Worm (Caenorhabditis elegans) whole organism, L2 larva: Measurements from ENCODE around the gene R05H10.3.

Experiments
- C34F6.9 ChIP-seq: fragments of 150-350 bp; optimal IDR thresholded peaks from 2 replicates; lab custom pipeline; 2014; ENCODE audit warnings: missing biosample characterization, missing genetic modification characterization
- F13H6.1 ChIP-seq: sonication (generic microtip); optimal IDR thresholded peaks from 2 replicates; lab custom pipeline; 2016; ENCODE audit warnings: missing genetic modification characterization, missing compliant biosample characterization
- R02D3.7 ChIP-seq: fragments of 150-350 bp; optimal IDR thresholded peaks from 2 replicates; lab custom pipeline; 2014; ENCODE audit warnings: missing biosample characterization, missing genetic modification characterization
- Y55F3AM.14 ChIP-seq: fragments of 200-800 bp; sonication (Bioruptor generic); optimal IDR thresholded peaks from 2 replicates; lab custom pipeline; 2018; ENCODE audit warnings: mild to moderate bottlenecking, missing genetic modification characterization, missing compliant biosample characterization
- ZK546.5 ChIP-seq: sonication (generic microtip); optimal IDR thresholded peaks from 2 replicates; lab custom pipeline; 2017; ENCODE audit warnings: missing biosample characterization, missing genetic modification characterization
- aly-2 ChIP-seq: fragments of 150-350 bp; optimal IDR thresholded peaks from 2 replicates; lab custom pipeline; 2014; ENCODE audit warnings: missing biosample characterization, missing genetic modification characterization
- blmp-1 ChIP-seq: sonication (generic microtip); optimal IDR thresholded peaks from 2 replicates; lab custom pipeline; 2017; ENCODE audit warnings: missing genetic modification characterization, mild to moderate bottlenecking, missing compliant biosample characterization, antibody characterized with exemption, moderate library complexity; ENCODE audit not compliant: insufficient read depth
- ceh-16 ChIP-seq: fragments of 150-350 bp; optimal IDR thresholded peaks from 2 replicates; lab custom pipeline; 2014; ENCODE audit warnings: missing biosample characterization, missing genetic modification characterization
- crh-2 ChIP-seq: sonication (generic microtip); optimal IDR thresholded peaks from 2 replicates; lab custom pipeline; 2017; ENCODE audit warnings: missing biosample characterization, missing genetic modification characterization
- dmd-4 ChIP-seq: sonication (generic microtip); optimal IDR thresholded peaks from 2 replicates; lab custom pipeline; 2017; ENCODE audit warnings: missing biosample characterization, missing genetic modification characterization
- egl-27 ChIP-seq: sonication (generic microtip); optimal IDR thresholded peaks from 3 replicates; lab custom pipeline; 2017; ENCODE audit warnings: missing biosample characterization, missing genetic modification reagents, missing genetic modification characterization
- elt-1 ChIP-seq: fragments of 150-350 bp; optimal IDR thresholded peaks from 2 replicates; lab custom pipeline; 2014; ENCODE audit warnings: missing biosample characterization, missing genetic modification characterization
- elt-3 ChIP-seq: sonication (generic microtip); optimal IDR thresholded peaks from 2 replicates; lab custom pipeline; 2017; ENCODE audit warnings: missing biosample characterization, missing genetic modification characterization
- fos-1 ChIP-seq: fragments of 150-350 bp; optimal IDR thresholded peaks from 2 replicates; lab custom pipeline; 2014; ENCODE audit warnings: missing biosample characterization, missing genetic modification characterization
- gmeb-1 ChIP-seq: fragments of 150-350 bp; optimal IDR thresholded peaks from 2 replicates; lab custom pipeline; 2014; ENCODE audit warnings: missing biosample characterization, missing genetic modification characterization
- lin-11 ChIP-seq: fragments of 150-350 bp; sonication (generic microtip); optimal IDR thresholded peaks from 2 replicates; lab custom pipeline; 2014; ENCODE audit warnings: missing biosample characterization, missing genetic modification characterization, inconsistent platforms, mixed read lengths
- lin-13 ChIP-seq: fragments of 150-350 bp; optimal IDR thresholded peaks from 2 replicates; lab custom pipeline; 2014; ENCODE audit warnings: missing biosample characterization, missing genetic modification reagents, missing genetic modification characterization
- lsy-2 ChIP-seq, 2 experiments: fragments of 150-350 bp in 1 of 2; sonication (generic microtip) in 1 of 2; optimal IDR thresholded peaks; 2 replicates each; lab custom pipeline; 2014 to 2017; ENCODE audit warnings: missing biosample characterization in 2 of 2, missing genetic modification characterization in 2 of 2
- mab-5 ChIP-seq: fragments of 150-350 bp; optimal IDR thresholded peaks from 2 replicates; lab custom pipeline; 2014; ENCODE audit warnings: missing biosample characterization, missing genetic modification characterization
- mbf-1 ChIP-seq: sonication (generic microtip); optimal IDR thresholded peaks from 2 replicates; lab custom pipeline; 2017; ENCODE audit warnings: missing biosample characterization, missing genetic modification characterization
- mdl-1 ChIP-seq, 2 experiments: fragments of 150-350 bp in 1 of 2; sonication (generic microtip) in 1 of 2; optimal IDR thresholded peaks; 2 replicates each; lab custom pipeline; 2017; ENCODE audit warnings: missing biosample characterization in 2 of 2, missing genetic modification characterization in 2 of 2
- nhr-11 ChIP-seq: fragments of 150-350 bp; optimal IDR thresholded peaks from 2 replicates; lab custom pipeline; 2014; ENCODE audit warnings: missing biosample characterization, missing genetic modification characterization
- nhr-12 ChIP-seq: fragments of 150-350 bp; optimal IDR thresholded peaks from 2 replicates; lab custom pipeline; 2014; ENCODE audit warnings: missing biosample characterization, missing genetic modification characterization
- nhr-129 ChIP-seq: fragments of 150-350 bp; optimal IDR thresholded peaks from 2 replicates; lab custom pipeline; 2014; ENCODE audit warnings: missing biosample characterization, missing genetic modification characterization
- nhr-21 ChIP-seq: fragments of 150-350 bp; optimal IDR thresholded peaks from 2 replicates; lab custom pipeline; 2014; ENCODE audit warnings: missing biosample characterization, missing genetic modification characterization
- nhr-23 ChIP-seq: fragments of 150-350 bp; optimal IDR thresholded peaks from 2 replicates; lab custom pipeline; 2014; ENCODE audit warnings: missing biosample characterization, missing genetic modification reagents, missing genetic modification characterization
- nhr-237 ChIP-seq: fragments of 150-350 bp; optimal IDR thresholded peaks from 2 replicates; lab custom pipeline; 2014; ENCODE audit warnings: missing biosample characterization, missing genetic modification characterization
- nhr-25 ChIP-seq: fragments of 150-350 bp; sonication (generic microtip); optimal IDR thresholded peaks from 3 replicates; lab custom pipeline; 2014; ENCODE audit warnings: missing biosample characterization, missing genetic modification characterization
- nhr-6 ChIP-seq: fragments of 150-350 bp; optimal IDR thresholded peaks from 2 replicates; lab custom pipeline; 2014; ENCODE audit warnings: missing biosample characterization, missing genetic modification characterization
- nhr-77 ChIP-seq: fragments of 150-350 bp; optimal IDR thresholded peaks from 2 replicates; lab custom pipeline; 2014; ENCODE audit warnings: missing biosample characterization, missing genetic modification characterization
- sem-4 ChIP-seq: fragments of 150-350 bp; optimal IDR thresholded peaks from 2 replicates; lab custom pipeline; 2014; ENCODE audit warnings: missing biosample characterization, missing genetic modification reagents, missing genetic modification characterization
- skn-1 ChIP-seq: sonication (generic microtip); optimal IDR thresholded peaks from 2 replicates; lab custom pipeline; 2017; ENCODE audit warnings: missing biosample characterization, missing genetic modification characterization
- sma-3 ChIP-seq: sonication (generic microtip); optimal IDR thresholded peaks from 2 replicates; lab custom pipeline; 2016; ENCODE audit warnings: missing genetic modification reagents, missing genetic modification characterization, missing compliant biosample characterization
- sma-9 ChIP-seq, 2 experiments: fragments of 150-350 bp in 1 of 2; sonication (generic microtip) in 1 of 2; optimal IDR thresholded peaks; 2 replicates each; lab custom pipeline; 2014 to 2016; ENCODE audit warnings: missing genetic modification characterization in 2 of 2, mild to moderate bottlenecking in 1 of 2, missing biosample characterization in 1 of 2, missing compliant biosample characterization in 1 of 2, missing genetic modification reagents in 1 of 2, moderate library complexity in 1 of 2
- snpc-4 ChIP-seq: fragments of 150-350 bp; optimal IDR thresholded peaks from 2 replicates; lab custom pipeline; 2014; ENCODE audit warnings: missing biosample characterization, missing genetic modification characterization
- unc-39 ChIP-seq: fragments of 150-350 bp; optimal IDR thresholded peaks from 2 replicates; lab custom pipeline; 2014; ENCODE audit warnings: missing biosample characterization, missing genetic modification characterization
- unc-55 ChIP-seq: fragments of 150-350 bp; sonication (generic microtip); optimal IDR thresholded peaks from 3 replicates; lab custom pipeline; 2014; ENCODE audit warnings: missing biosample characterization, missing genetic modification reagents, missing genetic modification characterization
- unc-62 ChIP-seq: fragments of 150-350 bp; optimal IDR thresholded peaks from 2 replicates; lab custom pipeline; 2014; ENCODE audit warnings: missing biosample characterization, missing genetic modification reagents, missing genetic modification characterization
- ztf-1 ChIP-seq: fragments of 200-800 bp; sonication (Bioruptor generic); conservative IDR thresholded peaks from 2 replicates; pipeline ENCODE4 v1.3.6; 2022; ENCODE audit warnings: missing genetic modification characterization, missing compliant biosample characterization
- ztf-4 ChIP-seq: fragments of 150-350 bp; optimal IDR thresholded peaks from 2 replicates; lab custom pipeline; 2014; ENCODE audit warnings: missing biosample characterization, missing genetic modification characterization

Gene R05H10.3

ce11 chrII:14869644-14870043, at the start of gene R05H10.3:
Gene R05H10.3 (plus strand): TSS chrII:14869944.
- TF ChIP-seq lin-11 (tag; lab: Kevin White, UChicago) (no peak), sma-9 (GFP tag; optimal IDR thresholded peaks at IDR 0.05; lab: Kevin White, UChicago) (no peak), sma-9 (tag; optimal IDR thresholded peaks at IDR 0.05; lab: Kevin White, UChicago) (no peak), egl-27 (tag; lab: Kevin White, UChicago) (no peak), unc-55 (GFP tag; lab: Kevin White, UChicago) (no peak), nhr-25 (tag; lab: Kevin White, UChicago) (no peak), ZK546.5 (tag; lab: Kevin White, UChicago) (no peak), nhr-12 (no peak), unc-62 (GFP tag; lab: Kevin White, UChicago) (no peak), nhr-77 (tag; lab: Kevin White, UChicago) (no peak), elt-3 (tag; lab: Kevin White, UChicago) (no peak), ceh-16 (tag; lab: Kevin White, UChicago) (no peak), fos-1 (tag; lab: Kevin White, UChicago) (no peak), ztf-4 (no peak), nhr-21 (tag; lab: Kevin White, UChicago) (no peak), unc-39 (tag; lab: Kevin White, UChicago) (no peak), skn-1 (tag; lab: Kevin White, UChicago) (no peak)

- TF ChIP-seq C34F6.9 (tag; lab: Kevin White, UChicago) (peak; percentile 13), sma-9 (GFP tag; optimal IDR thresholded peaks at IDR 0.05; lab: Kevin White, UChicago) (no peak), sma-9 (tag; optimal IDR thresholded peaks at IDR 0.05; lab: Kevin White, UChicago) (no peak), nhr-21 (tag; lab: Kevin White, UChicago) (peak; percentile 5), fos-1 (tag; lab: Kevin White, UChicago) (peak; percentile 54)
Observed at ce11 chrII:14820460-14820859, 49.3 kb upstream of the R05H10.3 start.

DNA sequence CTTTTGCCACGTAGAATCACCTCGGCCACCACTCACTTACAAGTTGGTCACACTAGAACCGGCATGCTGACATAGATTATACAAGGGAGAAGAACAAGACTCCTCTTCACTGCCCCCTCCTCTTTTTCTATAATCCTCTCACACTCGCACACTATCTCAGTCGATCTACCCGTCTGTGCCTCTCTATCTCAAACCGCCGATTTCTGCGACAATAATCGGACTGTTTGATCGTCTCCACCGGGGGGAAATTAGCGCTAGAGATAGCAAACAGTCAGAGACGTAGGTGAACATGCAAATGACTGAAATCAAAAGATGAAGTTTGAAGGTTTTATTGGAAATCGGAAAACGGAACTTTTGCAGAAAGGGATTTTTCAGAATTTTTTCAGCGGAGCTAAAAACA, 47.3 kb upstream of the R05H10.3 start:
- TF ChIP-seq C34F6.9 (tag; lab: Kevin White, UChicago) (peak; percentile 40), ZK546.5 (tag; lab: Kevin White, UChicago) (no peak), R02D3.7 (tag; lab: Kevin White, UChicago) (no peak), ztf-1 (GFP tag; lab: Robert Waterston, UW) (no peak), blmp-1 (tag; lab: Kevin White, UChicago) (peak; percentile 56), ztf-4 (peak; percentile 38), lin-13 (GFP tag; lab: Kevin White, UChicago) (peak; percentile 42), skn-1 (tag; lab: Kevin White, UChicago) (no peak), sma-9 (GFP tag; optimal IDR thresholded peaks at IDR 0.05; lab: Kevin White, UChicago) (peak; percentile 86), sma-9 (tag; optimal IDR thresholded peaks at IDR 0.05; lab: Kevin White, UChicago) (no peak), nhr-23 (tag; lab: Kevin White, UChicago) (no peak), nhr-21 (tag; lab: Kevin White, UChicago) (peak; percentile 70), crh-2 (peak; percentile 90), lsy-2 (tag; optimal IDR thresholded peaks at IDR 0.05; lab: Kevin White, UChicago) (peak; percentile 19 to 63), snpc-4 (tag; lab: Kevin White, UChicago) (peak; percentile 0), nhr-12 (no peak), sem-4 (tag; lab: Kevin White, UChicago) (peak; percentile 61), nhr-237 (tag; lab: Kevin White, UChicago) (no peak), F13H6.1 (peak; percentile 86), sma-3 (peak; percentile 71), Y55F3AM.14 (no peak), egl-27 (tag; lab: Kevin White, UChicago) (peak; percentile 39), elt-1 (peak; percentile 14), fos-1 (tag; lab: Kevin White, UChicago) (peak; percentile 75), nhr-77 (tag; lab: Kevin White, UChicago) (peak; percentile 51), mdl-1 (tag; optimal IDR thresholded peaks at IDR 0.05; lab: Kevin White, UChicago) (peak in 1 of 2 experiments; percentile 15), aly-2 (tag; lab: Kevin White, UChicago) (no peak), lin-11 (tag; lab: Kevin White, UChicago) (no peak), nhr-6 (tag; lab: Kevin White, UChicago) (peak; percentile 63), unc-62 (GFP tag; lab: Kevin White, UChicago) (no peak), gmeb-1 (tag; lab: Kevin White, UChicago) (peak; percentile 76), dmd-4 (no peak), ceh-16 (tag; lab: Kevin White, UChicago) (peak; percentile 68), nhr-11 (tag; lab: Kevin White, UChicago) (no peak), nhr-25 (tag; lab: Kevin White, UChicago) (peak; percentile 89), unc-39 (tag; lab: Kevin White, UChicago) (no peak), mbf-1 (tag; lab: Kevin White, UChicago) (no peak), mab-5 (no peak), elt-3 (tag; lab: Kevin White, UChicago) (no peak), nhr-129 (tag; lab: Kevin White, UChicago) (peak; percentile 76)
